Worm (Caenorhabditis elegans) whole organism, L2 larva: ENCODE measurements around the gene spe-19.

Experiments used
- crh-2 ChIP-seq: sonication (generic microtip); optimal IDR thresholded peaks from 2 replicates; lab custom pipeline; 2017; ENCODE audit warnings: missing biosample characterization, missing genetic modification characterization
- egl-27 ChIP-seq: sonication (generic microtip); optimal IDR thresholded peaks from 3 replicates; lab custom pipeline; 2017; ENCODE audit warnings: missing biosample characterization, missing genetic modification reagents, missing genetic modification characterization
- elt-1 ChIP-seq: fragments of 150-350 bp; optimal IDR thresholded peaks from 2 replicates; lab custom pipeline; 2014; ENCODE audit warnings: missing biosample characterization, missing genetic modification characterization
- nhr-237 ChIP-seq: fragments of 150-350 bp; optimal IDR thresholded peaks from 2 replicates; lab custom pipeline; 2014; ENCODE audit warnings: missing biosample characterization, missing genetic modification characterization
- nhr-77 ChIP-seq: fragments of 150-350 bp; optimal IDR thresholded peaks from 2 replicates; lab custom pipeline; 2014; ENCODE audit warnings: missing biosample characterization, missing genetic modification characterization

DNA sequence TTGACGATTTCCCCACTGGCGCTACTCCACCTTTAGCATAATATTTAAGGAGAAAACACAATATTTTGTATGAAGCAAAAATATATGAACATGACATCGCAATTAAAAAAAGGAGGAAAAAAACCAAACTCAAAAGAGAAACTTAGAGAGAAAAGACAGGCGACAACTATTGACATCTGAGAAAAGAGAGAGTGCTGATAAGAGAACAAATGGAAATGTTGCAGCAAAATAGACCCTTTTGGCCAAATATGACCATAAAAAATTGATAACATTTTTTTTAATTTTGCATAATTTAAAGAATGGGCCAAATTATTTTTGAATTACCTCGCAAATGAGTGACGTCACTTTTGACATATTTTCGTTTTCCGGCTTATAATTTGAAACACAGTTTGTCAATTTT is 52.5 kb downstream of the spe-19 start:
- TF ChIP-seq nhr-77 (tag; lab: Kevin White, UChicago) (no peak), nhr-237 (tag; lab: Kevin White, UChicago) (no peak), crh-2 (tag; lab: Kevin White, UChicago) (no peak), elt-1 (no peak), egl-27 (tag; lab: Kevin White, UChicago) (no peak)
